Worm (Caenorhabditis elegans): ENCODE measurements around the gene osm-7.
A peak's percentile ranks its signal among the peaks of the same experiment; 100 is the strongest.

Gene osm-7

DNA sequence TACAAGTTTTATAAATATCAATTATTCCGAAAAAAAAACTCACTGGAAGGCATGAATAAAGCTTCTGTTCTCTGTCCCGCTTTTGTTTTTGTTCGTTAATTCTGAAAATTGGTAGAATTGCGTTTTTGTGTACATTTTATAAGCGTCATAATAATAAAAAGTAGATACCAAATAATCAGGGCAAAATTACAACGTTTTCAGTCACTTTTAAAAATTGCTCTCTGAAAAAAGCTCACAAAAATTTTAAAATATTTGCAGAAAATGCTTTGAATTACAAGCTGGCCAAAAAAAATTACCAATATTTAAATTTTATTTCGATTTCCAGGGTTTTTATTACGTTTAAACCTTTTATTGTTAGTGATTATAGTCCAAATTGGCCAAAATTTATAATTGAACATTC is 20.7 kb upstream of the osm-7 start, which contains the start of gene scav-2:
Gene scav-2 (minus strand): TSS at position 101 of the 400 bp plus-strand sequence.
- TF ChIP-seq T26A5.8 (tag; optimal IDR thresholded peaks at IDR 0.05) (no peak), bed-2 (GFP tag; IDR thresholded peaks at IDR 0.05) (no peak), lag-1 (GFP tag; IDR thresholded peaks at IDR 0.05) (no peak), let-526 (GFP tag; IDR thresholded peaks at IDR 0.05) (no peak), hmg-1.2 (GFP tag; IDR thresholded peaks at IDR 0.05) (no peak), aptf-2 (GFP tag; conservative IDR thresholded peaks at IDR 0.05) (no peak), Y79H2A.3 (GFP tag; conservative IDR thresholded peaks at IDR 0.05) (no peak), bed-1 (GFP tag; IDR thresholded peaks at IDR 0.05) (no peak), ekl-4 (GFP tag; IDR thresholded peaks at IDR 0.05) (no peak), ccch-3 (GFP tag; optimal IDR thresholded peaks at IDR 0.05) (no peak), fkh-3 (tag; optimal IDR thresholded peaks at IDR 0.05) (no peak)

- no peak for TF ChIP-seq egrh-3 (GFP tag; IDR thresholded peaks at IDR 0.05)
- TF ChIP-seq madf-10 (tag; optimal IDR thresholded peaks at IDR 0.05) = no peak
- TF ChIP-seq hlh-26 (GFP tag; conservative IDR thresholded peaks at IDR 0.05) = no peak
- TF ChIP-seq hsf-1 (GFP tag; IDR thresholded peaks at IDR 0.05) = no peak
- no peak for TF ChIP-seq ccch-3 (GFP tag; optimal IDR thresholded peaks at IDR 0.05)
- peak; percentile 20 for TF ChIP-seq lin-40 (tag; optimal IDR thresholded peaks at IDR 0.05)
- peak; percentile 67 for TF ChIP-seq ztf-26 (tag; optimal IDR thresholded peaks at IDR 0.05)
- TF ChIP-seq tbx-9 (tag; optimal IDR thresholded peaks at IDR 0.05; ENCODE audit: borderline replicate concordance) = no peak
- TF ChIP-seq nhr-90 (tag; optimal IDR thresholded peaks at IDR 0.05) = no peak
- TF ChIP-seq madf-6 (GFP tag; IDR thresholded peaks at IDR 0.05) = no peak
- no peak for TF ChIP-seq nfya-2 (GFP tag; IDR thresholded peaks at IDR 0.05)
Observed at ce11 chrIII:13556039-13556438, 19.9 kb upstream of the osm-7 start.

ce11 chrIII:13560715-13561114 is 15.3 kb upstream of the osm-7 start:
- TF ChIP-seq ztf-3 (GFP tag; optimal IDR thresholded peaks at IDR 0.05) = no peak
- no peak for TF ChIP-seq ceh-79 (tag; optimal IDR thresholded peaks at IDR 0.05)
- TF ChIP-seq lag-1 (GFP tag; IDR thresholded peaks at IDR 0.05) = no peak
- no peak for TF ChIP-seq bed-1 (GFP tag; IDR thresholded peaks at IDR 0.05)
- no peak for TF ChIP-seq nfyb-1 (GFP tag; IDR thresholded peaks at IDR 0.05)
- no peak for TF ChIP-seq aptf-2 (GFP tag; conservative IDR thresholded peaks at IDR 0.05)
- no peak for TF ChIP-seq xnd-1 (tag; optimal IDR thresholded peaks at IDR 0.05)
- TF ChIP-seq nhr-179 (tag; optimal IDR thresholded peaks at IDR 0.05) = no peak
- TF ChIP-seq F10E7.11 (tag; optimal IDR thresholded peaks at IDR 0.05) = no peak
- no peak for TF ChIP-seq let-607 (tag; optimal IDR thresholded peaks at IDR 0.05)

ce11 chrIII:13561233-13561632 is 14.7 kb upstream of the osm-7 start:
- peak; percentile 77 for TF ChIP-seq F33H1.4 (GFP tag; IDR thresholded peaks at IDR 0.05)
- TF ChIP-seq Y79H2A.3 (GFP tag; conservative IDR thresholded peaks at IDR 0.05) = no peak
- TF ChIP-seq madf-8 (GFP tag; conservative IDR thresholded peaks at IDR 0.05) = peak; percentile 41; the same call in 1 of the 2 replicates
- no peak for TF ChIP-seq egrh-3 (GFP tag; IDR thresholded peaks at IDR 0.05)
- peak; percentile 81 for TF ChIP-seq lsl-1 (GFP tag; optimal IDR thresholded peaks at IDR 0.05)
- peak; percentile 70 for TF ChIP-seq madf-6 (GFP tag; IDR thresholded peaks at IDR 0.05)
- peak; percentile 59 for TF ChIP-seq xnd-1 (tag; optimal IDR thresholded peaks at IDR 0.05)

DNA sequence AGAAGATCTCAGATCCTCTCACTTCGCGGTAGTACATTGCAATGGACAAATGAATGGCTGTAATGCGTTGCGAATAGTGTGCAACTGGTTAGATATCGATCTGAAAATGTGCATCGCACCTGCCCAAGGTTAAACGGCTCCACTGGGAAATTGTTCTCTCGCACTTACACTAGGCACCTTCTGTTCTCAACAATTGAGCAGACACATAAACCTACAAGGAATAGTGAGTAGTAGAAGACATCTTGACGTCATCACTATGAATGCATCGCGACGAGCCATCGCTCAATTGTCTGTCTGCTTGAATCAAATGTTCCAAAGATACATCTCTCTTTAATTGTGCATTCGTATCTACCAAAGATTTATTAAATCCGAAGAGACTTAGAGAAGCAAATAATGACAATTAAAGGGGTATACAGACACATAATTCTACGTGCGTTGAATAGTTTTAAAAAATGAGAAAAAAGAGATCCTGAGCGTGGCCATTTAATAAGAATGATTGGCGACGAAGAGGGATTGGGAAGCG is 12.9 kb upstream of the osm-7 start, which contains the start of gene T05D4.2:
Gene T05D4.2 (minus strand): TSS at position 83 of the 523 bp plus-strand sequence.
- TF ChIP-seq F49E8.2 (tag; optimal IDR thresholded peaks at IDR 0.05; ENCODE audit: insufficient read depth) (no peak), cebp-1 (GFP tag; IDR thresholded peaks at IDR 0.05) (no peak), cebp-1 (tag; optimal IDR thresholded peaks at IDR 0.05) (peak; percentile 5), pbrm-1 (GFP tag; IDR thresholded peaks at IDR 0.05) (0 out of 2 replicates have a peak, but pooled peaks have one; percentile 11), ama-1 (optimal IDR thresholded peaks at IDR 0.05) (peak; percentile 22), ama-1 (GFP tag; optimal IDR thresholded peaks at IDR 0.05) (peak in 1 of 2 experiments; percentile 12), lin-35 (GFP tag; optimal IDR thresholded peaks at IDR 0.05) (peak in 1 of 3 experiments; percentile 45), ztf-3 (GFP tag; optimal IDR thresholded peaks at IDR 0.05) (no peak), bed-1 (GFP tag; IDR thresholded peaks at IDR 0.05) (no peak)
